Worm (Caenorhabditis elegans): ENCODE measurements around the gene srz-79.

ce11 chrIV:3516586-3516985, 23.2 kb downstream of the srz-79 start, which contains the start of gene unc-33:
- TF ChIP-seq chd-7 (tag; optimal IDR thresholded peaks at IDR 0.05) (no peak), Y67H2A.10 (GFP tag; conservative IDR thresholded peaks at IDR 0.05) (no peak), lin-35 (GFP tag; optimal IDR thresholded peaks at IDR 0.05) (no peak)

All from whole organism, young adult.